Worm (Caenorhabditis elegans) whole organism, L1 larva: ENCODE results near the gene Y77E11A.12.

Experiments
- lin-35 ChIP-seq, 2 experiments: fragments of 150-350 bp; optimal IDR thresholded peaks; 2 replicates each; lab custom pipeline; 2014; ENCODE audit warnings: missing biosample characterization in 2 of 2, missing genetic modification characterization in 2 of 2, missing genetic modification reagents in 2 of 2
- sox-4 ChIP-seq: sonication (generic microtip); optimal IDR thresholded peaks from 2 replicates; lab custom pipeline; 2016; ENCODE audit warnings: missing genetic modification characterization, missing compliant biosample characterization
- sptf-1 ChIP-seq: fragments of 150-350 bp; optimal IDR thresholded peaks from 2 replicates; lab custom pipeline; 2014; ENCODE audit warnings: missing biosample characterization, missing genetic modification characterization

ce11 chrIV:1465462-1465861, 9.4 kb downstream of the Y77E11A.12 start:
- TF ChIP-seq sox-4 (tag; lab: Kevin White, UChicago) (no peak), lin-35 (GFP tag; optimal IDR thresholded peaks at IDR 0.05; lab: Kevin White, UChicago) (no peak), sptf-1 (tag; lab: Kevin White, UChicago) (no peak)
